Worm (Caenorhabditis elegans): ENCODE results near the gene F08F8.9.

DNA sequence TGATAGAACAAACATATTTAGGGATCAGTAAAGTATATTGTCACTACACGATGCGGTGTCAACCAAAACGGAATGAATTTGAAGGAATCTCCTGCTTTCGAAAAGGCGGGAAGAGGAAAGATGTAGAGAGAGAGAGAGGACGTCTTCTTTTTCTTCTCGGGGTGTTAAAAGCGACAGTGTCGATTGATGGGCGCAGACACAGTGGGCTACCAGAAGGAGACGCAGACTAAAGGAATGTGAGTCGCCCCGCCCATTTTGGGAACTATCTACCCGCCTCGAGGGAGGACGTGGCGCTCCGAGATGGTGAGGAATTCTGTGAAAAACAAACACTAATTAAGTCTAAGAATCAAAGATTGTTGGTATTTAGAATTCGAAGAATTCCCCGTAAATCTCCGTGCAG, 54.3 kb downstream of the F08F8.9 start, which contains the start of the genes B0361.14 and B0361.9:
- TF ChIP-seq zag-1 (tag; optimal IDR thresholded peaks at IDR 0.05) (no peak), tbx-2 (tag; optimal IDR thresholded peaks at IDR 0.05) (no peak), aly-2 (tag; optimal IDR thresholded peaks at IDR 0.05) (no peak), vab-15 (tag; optimal IDR thresholded peaks at IDR 0.05) (no peak), unc-62 (GFP tag; optimal IDR thresholded peaks at IDR 0.05) (no peak), sptf-1 (tag; optimal IDR thresholded peaks at IDR 0.05) (no peak)
